Fruit fly (Drosophila melanogaster): Measurements from ENCODE around the gene Ubi-p5E.
A peak's percentile ranks its signal among the peaks of the same experiment; 100 is the strongest.

Gene Ubi-p5E

dm6 chrX:6308852-6309251 is 29.4 kb upstream of the Ubi-p5E start, which contains the start of gene CG15894:
Gene CG15894 (plus strand): TSS chrX:6309212.
- TF ChIP-seq fru (GFP tag; optimal IDR thresholded peaks at IDR 0.05): peak; percentile 6
- no peak for TF ChIP-seq Hnf4 (GFP tag; optimal IDR thresholded peaks at IDR 0.05)
- TF ChIP-seq psq (GFP tag; optimal IDR thresholded peaks at IDR 0.05): no peak

- TF ChIP-seq h (GFP tag; optimal IDR thresholded peaks at IDR 0.05): peak; percentile 10
- TF ChIP-seq jim (GFP tag; optimal IDR thresholded peaks at IDR 0.05): no peak
- no peak for TF ChIP-seq Dif (GFP tag; optimal IDR thresholded peaks at IDR 0.05; ENCODE audit: partially characterized antibody)
- no peak for TF ChIP-seq dmrt93B (GFP tag; optimal IDR thresholded peaks at IDR 0.05)
- TF ChIP-seq fru (GFP tag; optimal IDR thresholded peaks at IDR 0.05): peak; percentile 16
- TF ChIP-seq CG9705 (GFP tag; optimal IDR thresholded peaks at IDR 0.05): no peak
- no peak for TF ChIP-seq Hnf4 (GFP tag; optimal IDR thresholded peaks at IDR 0.05)
- no peak for TF ChIP-seq Hr78 (GFP tag; optimal IDR thresholded peaks at IDR 0.05)
- no peak for TF ChIP-seq Hr83 (GFP tag; optimal IDR thresholded peaks at IDR 0.05; ENCODE audit: poor library complexity, severe bottlenecking)
- peak; percentile 27 for TF ChIP-seq br (GFP tag; optimal IDR thresholded peaks at IDR 0.05)
- TF ChIP-seq Dfd (GFP tag; optimal IDR thresholded peaks at IDR 0.05): no peak
- TF ChIP-seq Mio (GFP tag; optimal IDR thresholded peaks at IDR 0.05): no peak
- no peak for TF ChIP-seq N (GFP tag; optimal IDR thresholded peaks at IDR 0.05)
- TF ChIP-seq Sp1 (GFP tag; optimal IDR thresholded peaks at IDR 0.05): peak; percentile 3
- TF ChIP-seq CrebA (GFP tag; optimal IDR thresholded peaks at IDR 0.05; ENCODE audit: borderline replicate concordance): no peak
- TF ChIP-seq Jra (GFP tag; optimal IDR thresholded peaks at IDR 0.05): no peak
- TF ChIP-seq usp (GFP tag; optimal IDR thresholded peaks at IDR 0.05): no peak
- no peak for TF ChIP-seq Abd-B (GFP tag; optimal IDR thresholded peaks at IDR 0.05)
- peak; percentile 19 for TF ChIP-seq OdsH (GFP tag; optimal IDR thresholded peaks at IDR 0.05)
- no peak for TF ChIP-seq CG32264 (GFP tag; optimal IDR thresholded peaks at IDR 0.05)
- no peak for TF ChIP-seq Myc (optimal IDR thresholded peaks at IDR 0.05)
- TF ChIP-seq foxo (GFP tag; optimal IDR thresholded peaks at IDR 0.05): peak in 1 of 2 experiments; percentile 37
- peak; percentile 57 for TF ChIP-seq Vsx2 (GFP tag; optimal IDR thresholded peaks at IDR 0.05; ENCODE audit: partially characterized antibody)
- TF ChIP-seq psq (GFP tag; optimal IDR thresholded peaks at IDR 0.05): peak; percentile 26
- peak; percentile 14 for TF ChIP-seq rgr (GFP tag; optimal IDR thresholded peaks at IDR 0.05)
- TF ChIP-seq woc (GFP tag; optimal IDR thresholded peaks at IDR 0.05): peak; percentile 12
- TF ChIP-seq GATAd (GFP tag; optimal IDR thresholded peaks at IDR 0.05): no peak
- TF ChIP-seq ey (GFP tag; optimal IDR thresholded peaks at IDR 0.05): peak; percentile 2
- peak; percentile 15 for TF ChIP-seq HLH106 (tag; optimal IDR thresholded peaks at IDR 0.05)
- TF ChIP-seq dsf (GFP tag; optimal IDR thresholded peaks at IDR 0.05; ENCODE audit: borderline replicate concordance): no peak
Observed at dm6 chrX:6305317-6305716, 25.9 kb upstream of the Ubi-p5E start.

- peak in 1 of 2 experiments; percentile 24 for TF ChIP-seq foxo (GFP tag; optimal IDR thresholded peaks at IDR 0.05)
- peak; percentile 7 for TF ChIP-seq rgr (GFP tag; optimal IDR thresholded peaks at IDR 0.05)
- no peak for TF ChIP-seq psq (GFP tag; optimal IDR thresholded peaks at IDR 0.05)
- no peak for TF ChIP-seq ey (GFP tag; optimal IDR thresholded peaks at IDR 0.05)
Observed at dm6 chrX:6304203-6304602, 24.8 kb upstream of the Ubi-p5E start.

- TF ChIP-seq OdsH (GFP tag; optimal IDR thresholded peaks at IDR 0.05): no peak
- TF ChIP-seq h (GFP tag; optimal IDR thresholded peaks at IDR 0.05): no peak
- no peak for TF ChIP-seq woc (GFP tag; optimal IDR thresholded peaks at IDR 0.05)
- no peak for TF ChIP-seq Dfd (GFP tag; optimal IDR thresholded peaks at IDR 0.05)
- no peak for TF ChIP-seq Hr83 (GFP tag; optimal IDR thresholded peaks at IDR 0.05; ENCODE audit: poor library complexity, severe bottlenecking)
Observed at dm6 chrX:6303675-6304074, 24.2 kb upstream of the Ubi-p5E start, which contains the start of gene CG3823. Gene CG3823 (plus strand): TSS chrX:6303975.

dm6 chrX:6303196-6303595 is 23.7 kb upstream of the Ubi-p5E start:
- TF ChIP-seq Hr78 (GFP tag; optimal IDR thresholded peaks at IDR 0.05) (no peak), brk (GFP tag; optimal IDR thresholded peaks at IDR 0.05) (no peak), OdsH (GFP tag; optimal IDR thresholded peaks at IDR 0.05) (no peak), tai (GFP tag; optimal IDR thresholded peaks at IDR 0.05) (no peak), Rel (GFP tag; optimal IDR thresholded peaks at IDR 0.05) (no peak), Rel (tag; optimal IDR thresholded peaks at IDR 0.05) (no peak), CG32264 (GFP tag; optimal IDR thresholded peaks at IDR 0.05) (no peak), dl (GFP tag; optimal IDR thresholded peaks at IDR 0.05; ENCODE audit: insufficient read depth in 1 of 2, partially characterized antibody in 2 of 2) (no peak), Sp1 (GFP tag; optimal IDR thresholded peaks at IDR 0.05) (no peak), Myc (optimal IDR thresholded peaks at IDR 0.05) (no peak), CrebA (GFP tag; optimal IDR thresholded peaks at IDR 0.05; ENCODE audit: borderline replicate concordance) (no peak), pan (optimal IDR thresholded peaks at IDR 0.05) (no peak), Dfd (GFP tag; optimal IDR thresholded peaks at IDR 0.05) (no peak), lola (GFP tag; optimal IDR thresholded peaks at IDR 0.05) (no peak), CG9705 (GFP tag; optimal IDR thresholded peaks at IDR 0.05) (no peak), usp (GFP tag; optimal IDR thresholded peaks at IDR 0.05) (no peak), rgr (GFP tag; optimal IDR thresholded peaks at IDR 0.05) (no peak), Mio (GFP tag; optimal IDR thresholded peaks at IDR 0.05) (no peak), dmrt93B (GFP tag; optimal IDR thresholded peaks at IDR 0.05) (no peak), Hnf4 (GFP tag; optimal IDR thresholded peaks at IDR 0.05) (no peak), h (GFP tag; optimal IDR thresholded peaks at IDR 0.05) (no peak)
